Worm (Caenorhabditis elegans): ENCODE data around the gene hda-5.

DNA sequence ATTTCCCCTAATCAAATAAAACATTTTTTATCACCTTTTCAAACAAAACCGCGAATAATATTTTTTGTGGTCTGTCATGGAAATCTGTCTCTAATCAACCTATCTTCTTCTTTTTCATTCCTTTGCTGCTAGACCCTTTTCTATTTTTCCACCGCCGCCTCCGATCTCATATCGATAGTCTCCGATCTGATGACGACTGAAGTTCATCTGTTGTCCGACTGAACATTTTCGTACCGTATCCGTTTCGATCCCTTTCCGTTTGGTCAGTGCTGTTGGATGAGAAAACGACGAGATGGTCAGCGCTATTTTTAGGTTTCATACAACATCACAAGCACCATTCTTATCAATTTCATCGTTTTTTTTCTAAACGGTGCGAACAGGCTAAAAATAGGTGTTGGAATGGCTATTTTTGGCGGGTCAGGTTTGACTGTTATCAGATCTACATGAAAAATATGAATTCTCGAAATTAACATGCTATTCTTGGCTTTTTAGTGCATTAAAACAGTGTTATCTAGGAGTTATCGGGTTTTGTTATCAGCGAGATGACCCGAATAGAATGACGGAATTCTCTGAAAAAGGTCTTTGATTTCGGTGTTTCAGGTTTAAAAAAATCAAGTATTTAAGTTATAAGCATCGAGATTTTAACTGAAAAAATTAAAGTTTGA lies 37.8 kb downstream of the hda-5 start:
- TF ChIP-seq nhr-67 (tag; optimal IDR thresholded peaks at IDR 0.05) (no peak), nhr-77 (tag; optimal IDR thresholded peaks at IDR 0.05) (no peak), ztf-4 (tag; optimal IDR thresholded peaks at IDR 0.05) (no peak), mdl-1 (tag; optimal IDR thresholded peaks at IDR 0.05) (no peak), nhr-23 (tag; optimal IDR thresholded peaks at IDR 0.05) (peak; percentile 63), nhr-25 (tag; optimal IDR thresholded peaks at IDR 0.05) (no peak), elt-3 (tag; optimal IDR thresholded peaks at IDR 0.05) (peak in 1 of 3 experiments; percentile 46)
